Worm (Caenorhabditis elegans): ENCODE data around the gene abcx-1.

DNA sequence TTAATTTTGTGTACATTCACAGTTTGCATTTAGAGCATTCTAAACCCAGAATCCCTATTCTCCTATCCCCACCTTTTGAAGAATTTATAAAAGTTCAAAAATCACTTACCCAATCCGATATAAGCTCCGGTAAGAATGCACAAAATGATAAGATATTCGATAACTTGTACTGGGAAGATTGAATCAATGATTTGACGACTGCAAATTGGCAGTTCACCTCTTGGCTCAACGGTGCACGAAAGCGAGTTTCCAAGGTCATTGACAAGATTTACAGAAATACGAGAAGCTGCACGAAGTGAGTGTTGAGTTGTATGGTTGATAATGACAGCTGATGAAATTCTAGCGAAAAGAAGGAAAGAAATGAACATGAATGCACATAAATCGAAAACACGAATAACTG lies 28.3 kb downstream of the abcx-1 start:
- no peak for TF ChIP-seq him-1 (tag; optimal IDR thresholded peaks at IDR 0.05)
- no peak for TF ChIP-seq dao-5 (tag; optimal IDR thresholded peaks at IDR 0.05)

Data from whole organism, L4/young adult.